Worm (Caenorhabditis elegans) whole organism, L3 larva: Measurements from ENCODE around the gene ZK809.9.

Experiments
- R02D3.7 ChIP-seq: fragments of 150-350 bp; optimal IDR thresholded peaks from 2 replicates; lab custom pipeline; 2014; ENCODE audit warnings: missing biosample characterization, missing genetic modification characterization
- ZK546.5 ChIP-seq: sonication (generic microtip); optimal IDR thresholded peaks from 2 replicates; lab custom pipeline; 2017; ENCODE audit warnings: missing biosample characterization, missing genetic modification characterization
- aly-2 ChIP-seq: fragments of 150-350 bp; optimal IDR thresholded peaks from 2 replicates; lab custom pipeline; 2014; ENCODE audit warnings: missing biosample characterization, missing genetic modification characterization
- ama-1 ChIP-seq: fragments of 150-350 bp; optimal IDR thresholded peaks from 2 replicates; lab custom pipeline; 2018
- ceh-16 ChIP-seq: sonication (generic microtip); optimal IDR thresholded peaks from 2 replicates; lab custom pipeline; 2017; ENCODE audit warnings: missing biosample characterization, missing genetic modification characterization
- ceh-28 ChIP-seq: fragments of 150-350 bp; optimal IDR thresholded peaks from 2 replicates; lab custom pipeline; 2014; ENCODE audit warnings: missing biosample characterization, missing genetic modification reagents, missing genetic modification characterization
- daf-12 ChIP-seq: fragments of 150-350 bp; optimal IDR thresholded peaks from 2 replicates; lab custom pipeline; 2014; ENCODE audit warnings: missing biosample characterization, missing genetic modification reagents, missing genetic modification characterization
- egl-5 ChIP-seq: fragments of 150-350 bp; optimal IDR thresholded peaks from 2 replicates; lab custom pipeline; 2017; ENCODE audit warnings: missing biosample characterization, missing genetic modification reagents, missing genetic modification characterization, inconsistent platforms
- elt-1 ChIP-seq: fragments of 150-350 bp; optimal IDR thresholded peaks from 2 replicates; lab custom pipeline; 2014; ENCODE audit warnings: missing biosample characterization, missing genetic modification characterization
- elt-2 ChIP-seq: sonication (generic microtip); optimal IDR thresholded peaks from 2 replicates; lab custom pipeline; 2016; ENCODE audit warnings: missing genetic modification reagents, mild to moderate bottlenecking, missing genetic modification characterization, missing compliant biosample characterization
- elt-3 ChIP-seq, 3 experiments: fragments of 150-350 bp in 1 of 3; sonication (generic microtip) in 2 of 3; optimal IDR thresholded peaks; 2 replicates in 2 of 3; 4 replicates in 1 of 3; lab custom pipeline; 2014 to 2017; ENCODE audit warnings: missing biosample characterization in 3 of 3, missing genetic modification characterization in 3 of 3
- eor-1 ChIP-seq, 2 experiments: fragments of 150-350 bp; optimal IDR thresholded peaks; 2 replicates each; lab custom pipeline; 2014 to 2018; ENCODE audit warnings: missing biosample characterization in 2 of 2, missing genetic modification characterization in 2 of 2
- fkh-10 ChIP-seq: sonication (generic microtip); optimal IDR thresholded peaks from 2 replicates; lab custom pipeline; 2017; ENCODE audit warnings: missing biosample characterization, missing genetic modification reagents, missing genetic modification characterization
- fkh-2 ChIP-seq: fragments of 150-350 bp; optimal IDR thresholded peaks from 2 replicates; lab custom pipeline; 2014; ENCODE audit warnings: missing biosample characterization, missing genetic modification reagents, missing genetic modification characterization
- fos-1 ChIP-seq: fragments of 150-350 bp; optimal IDR thresholded peaks from 2 replicates; lab custom pipeline; 2014; ENCODE audit warnings: missing biosample characterization, missing genetic modification characterization
- hmg-11 ChIP-seq: sonication (generic microtip); optimal IDR thresholded peaks from 2 replicates; lab custom pipeline; 2016; ENCODE audit warnings: missing genetic modification characterization, missing compliant biosample characterization
- lin-15B ChIP-seq: fragments of 150-350 bp; optimal IDR thresholded peaks from 2 replicates; lab custom pipeline; 2014; ENCODE audit warnings: missing biosample characterization, missing genetic modification characterization
- mdl-1 ChIP-seq: fragments of 150-350 bp; optimal IDR thresholded peaks from 2 replicates; lab custom pipeline; 2014; ENCODE audit warnings: missing biosample characterization, missing genetic modification characterization
- mml-1 ChIP-seq: fragments of 150-350 bp; sonication (generic microtip); optimal IDR thresholded peaks from 3 replicates; lab custom pipeline; 2014; ENCODE audit warnings: missing biosample characterization, missing genetic modification characterization
- nfya-1 ChIP-seq: sonication (generic microtip); optimal IDR thresholded peaks from 2 replicates; lab custom pipeline; 2017; ENCODE audit warnings: missing genetic modification characterization, mild to moderate bottlenecking, missing compliant biosample characterization, antibody characterized with exemption, moderate library complexity; ENCODE audit not compliant: insufficient read depth
- nhr-23 ChIP-seq: fragments of 150-350 bp; optimal IDR thresholded peaks from 2 replicates; lab custom pipeline; 2014; ENCODE audit warnings: missing biosample characterization, missing genetic modification reagents, missing genetic modification characterization
- nhr-237 ChIP-seq: fragments of 150-350 bp; optimal IDR thresholded peaks from 2 replicates; lab custom pipeline; 2014; ENCODE audit warnings: missing biosample characterization, missing genetic modification characterization
- nhr-25 ChIP-seq: sonication (generic microtip); optimal IDR thresholded peaks from 2 replicates; lab custom pipeline; 2017; ENCODE audit warnings: missing biosample characterization, missing genetic modification characterization
- nhr-28 ChIP-seq: fragments of 150-350 bp; optimal IDR thresholded peaks from 2 replicates; lab custom pipeline; 2014; ENCODE audit warnings: missing biosample characterization, missing genetic modification characterization
- nhr-76 ChIP-seq: fragments of 150-350 bp; sonication (generic microtip); optimal IDR thresholded peaks from 5 replicates; lab custom pipeline; 2014; ENCODE audit warnings: missing biosample characterization, missing genetic modification characterization
- nhr-77 ChIP-seq: fragments of 150-350 bp; optimal IDR thresholded peaks from 2 replicates; lab custom pipeline; 2014; ENCODE audit warnings: missing biosample characterization, missing genetic modification characterization
- pha-4 ChIP-seq: fragments of 150-350 bp; optimal IDR thresholded peaks from 2 replicates; lab custom pipeline; 2014; ENCODE audit warnings: missing biosample characterization, missing genetic modification reagents, missing genetic modification characterization
- pqm-1 ChIP-seq: fragments of 150-350 bp; optimal IDR thresholded peaks from 2 replicates; lab custom pipeline; 2017; ENCODE audit warnings: missing biosample characterization, missing genetic modification characterization, inconsistent platforms
- skn-1 ChIP-seq: fragments of 150-350 bp; optimal IDR thresholded peaks from 2 replicates; lab custom pipeline; 2014; ENCODE audit warnings: missing biosample characterization, missing genetic modification characterization
- snpc-4 ChIP-seq: fragments of 150-350 bp; optimal IDR thresholded peaks from 2 replicates; lab custom pipeline; 2014; ENCODE audit warnings: missing biosample characterization, missing genetic modification characterization
- zag-1 ChIP-seq: fragments of 150-350 bp; optimal IDR thresholded peaks from 2 replicates; lab custom pipeline; 2014; ENCODE audit warnings: missing biosample characterization, missing genetic modification characterization
- ztf-11 ChIP-seq: fragments of 150-350 bp; optimal IDR thresholded peaks from 2 replicates; lab custom pipeline; 2014; ENCODE audit warnings: missing biosample characterization, missing genetic modification characterization
- ztf-4 ChIP-seq: fragments of 150-350 bp; optimal IDR thresholded peaks from 2 replicates; lab custom pipeline; 2014; ENCODE audit warnings: missing biosample characterization, missing genetic modification characterization

The ZK809.9 gene

DNA sequence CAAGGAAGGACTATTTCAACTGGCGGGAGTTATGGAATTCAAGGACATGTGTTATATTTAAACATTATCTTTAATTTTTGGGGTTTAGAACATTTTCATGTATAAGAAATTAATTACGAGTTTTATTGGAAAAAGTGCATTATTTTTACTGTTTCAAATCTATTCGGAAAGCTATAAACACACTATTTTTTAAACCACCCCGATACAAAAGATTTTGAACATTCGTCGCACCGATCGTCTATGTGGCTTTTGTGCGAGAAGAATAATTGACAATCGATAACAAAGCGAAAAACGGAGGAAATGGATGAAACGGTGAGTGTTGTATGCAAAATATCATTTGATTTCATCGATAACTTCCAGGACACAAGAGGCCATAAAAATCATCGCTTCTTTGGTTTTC lies at the start of gene ZK809.9:
ZK809.9 (plus strand) TSS at position 301 of the 400 bp plus-strand sequence.
- TF ChIP-seq mdl-1 (tag; lab: Kevin White, UChicago) (no peak), pqm-1 (no peak), ztf-11 (tag; lab: Kevin White, UChicago) (no peak), mml-1 (no peak), aly-2 (no peak), nhr-77 (tag; lab: Kevin White, UChicago) (no peak), nhr-25 (no peak), skn-1 (tag; lab: Kevin White, UChicago) (no peak), nhr-76 (tag; lab: Kevin White, UChicago) (no peak), elt-1 (no peak), egl-5 (no peak), ZK546.5 (tag; lab: Kevin White, UChicago) (no peak), eor-1 (tag; optimal IDR thresholded peaks at IDR 0.05; lab: Kevin White, UChicago) (no peak), zag-1 (tag; lab: Kevin White, UChicago) (no peak), ztf-4 (no peak), hmg-11 (no peak), ceh-28 (tag; lab: Kevin White, UChicago) (no peak)

DNA sequence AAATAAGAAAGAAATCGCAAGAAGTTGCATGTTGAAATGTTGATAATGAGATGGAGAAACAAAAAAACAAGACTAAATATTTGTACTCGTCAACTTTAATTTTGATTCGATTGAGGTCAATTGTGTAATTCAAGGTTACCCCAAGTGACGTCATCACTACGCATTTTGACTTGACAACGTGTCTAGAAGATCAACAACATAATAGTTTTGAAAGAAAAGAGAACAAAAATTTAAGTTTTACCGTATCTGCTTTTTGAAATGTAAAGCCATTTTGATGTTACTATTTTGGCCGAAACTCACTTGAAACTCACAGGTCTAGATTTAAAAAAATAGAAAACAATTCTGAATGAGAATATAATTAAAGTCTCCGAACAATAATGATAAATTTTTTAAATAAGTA lies 44.2 kb upstream of the ZK809.9 start, which contains the start of gene dsl-5:
dsl-5 (minus strand) TSS at position 101 of the 400 bp plus-strand sequence.
- TF ChIP-seq hmg-11: no peak
- no peak for TF ChIP-seq fkh-2 (tag; lab: Kevin White, UChicago)
- peak; percentile 12 for TF ChIP-seq nhr-25
- no peak for TF ChIP-seq egl-5
- TF ChIP-seq, all 47 proteins: peak for 1

DNA sequence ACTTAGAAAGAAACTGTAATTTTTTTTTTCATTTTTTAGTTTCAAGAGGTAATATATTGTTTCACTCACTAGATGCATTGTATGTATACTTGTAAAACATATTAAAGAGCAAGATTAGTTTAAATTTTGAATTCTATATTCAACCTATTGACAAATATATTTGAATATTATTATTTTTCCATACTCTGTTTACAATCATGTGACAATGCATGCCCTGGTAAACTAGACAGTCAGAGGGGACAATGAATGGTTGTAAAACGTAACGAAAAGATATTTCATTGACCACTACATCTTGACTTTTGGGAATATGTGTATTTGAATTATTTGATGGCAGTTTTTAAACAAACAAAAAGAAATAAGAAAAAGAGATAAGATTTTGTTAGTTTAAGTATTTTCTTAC lies 42.8 kb upstream of the ZK809.9 start:
- TF ChIP-seq pqm-1 (no peak), pha-4 (peak; percentile 36), nhr-23 (tag; lab: Kevin White, UChicago) (no peak)
- TF ChIP-seq, all 47 proteins: peak for 1

DNA sequence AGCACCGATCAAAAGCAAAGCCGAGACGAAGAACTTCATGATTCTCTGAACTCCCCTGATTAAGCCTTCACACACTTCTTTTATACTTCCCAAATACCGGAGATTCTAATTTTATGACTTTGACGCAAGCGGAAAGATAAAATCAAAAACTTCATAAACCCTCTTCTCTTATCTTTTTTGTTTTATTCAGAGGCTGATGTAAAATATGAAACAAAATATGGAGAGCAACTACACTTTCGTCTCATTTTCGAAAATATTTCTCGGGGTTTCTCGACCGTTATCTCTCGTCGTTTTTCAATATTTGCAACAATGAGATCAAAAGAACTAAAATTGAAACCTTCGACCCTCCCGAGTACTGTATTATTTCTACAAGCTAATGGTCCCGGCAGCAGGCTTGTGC lies 42.0 kb upstream of the ZK809.9 start, which contains the start of gene lys-4:
lys-4 (minus strand) TSS at position 115 of the 400 bp plus-strand sequence.
- TF ChIP-seq fkh-10 (GFP tag; lab: Kevin White, UChicago) (no peak), ceh-16 (tag; lab: Kevin White, UChicago) (no peak), eor-1 (tag; optimal IDR thresholded peaks at IDR 0.05; lab: Kevin White, UChicago) (no peak), lin-15B (tag; lab: Kevin White, UChicago) (no peak), pqm-1 (peak; percentile 75), ztf-4 (no peak), elt-1 (no peak), snpc-4 (tag; lab: Kevin White, UChicago) (no peak), skn-1 (tag; lab: Kevin White, UChicago) (no peak), nhr-28 (tag; lab: Kevin White, UChicago) (no peak), elt-3 (tag; optimal IDR thresholded peaks at IDR 0.05; lab: Kevin White, UChicago) (no peak), elt-2 (tag; lab: Kevin White, UChicago) (peak; percentile 82), daf-12 (tag; lab: Kevin White, UChicago) (no peak), nfya-1 (tag; lab: Kevin White, UChicago) (no peak), ama-1 (no peak)

DNA sequence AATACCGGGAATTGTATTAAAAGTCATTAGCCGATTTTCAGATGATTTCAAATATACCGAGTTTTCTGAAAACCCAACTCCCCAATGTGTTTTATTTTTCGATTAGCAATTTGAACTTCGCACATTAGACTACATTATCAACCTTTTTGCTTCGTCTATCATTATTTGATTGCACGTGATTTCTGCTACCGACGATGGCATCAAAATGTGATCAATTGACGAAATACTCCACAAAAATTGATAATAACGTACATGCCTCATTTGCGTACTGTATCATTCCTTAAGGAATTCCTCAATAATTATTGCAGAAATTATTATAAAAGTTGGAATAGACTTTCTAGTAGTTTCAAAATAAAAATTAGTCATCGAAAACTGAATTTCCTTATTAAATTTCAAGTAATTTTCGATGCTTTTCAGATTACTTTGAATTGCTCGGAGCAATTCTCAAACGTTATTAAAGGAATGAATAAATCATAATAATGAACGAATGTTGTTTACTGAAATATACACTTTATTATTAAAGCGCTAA lies 41.3 kb upstream of the ZK809.9 start:
- TF ChIP-seq fos-1: no peak
- peak; percentile 13 for TF ChIP-seq pha-4
- no peak for TF ChIP-seq R02D3.7 (tag; lab: Kevin White, UChicago)
- no peak for TF ChIP-seq elt-3 (tag; optimal IDR thresholded peaks at IDR 0.05; lab: Kevin White, UChicago)
- peak; percentile 74 for TF ChIP-seq pqm-1
- TF ChIP-seq skn-1 (tag; lab: Kevin White, UChicago): no peak
- TF ChIP-seq elt-2 (tag; lab: Kevin White, UChicago): peak; percentile 77
- TF ChIP-seq, all 47 proteins: peak for 3

DNA sequence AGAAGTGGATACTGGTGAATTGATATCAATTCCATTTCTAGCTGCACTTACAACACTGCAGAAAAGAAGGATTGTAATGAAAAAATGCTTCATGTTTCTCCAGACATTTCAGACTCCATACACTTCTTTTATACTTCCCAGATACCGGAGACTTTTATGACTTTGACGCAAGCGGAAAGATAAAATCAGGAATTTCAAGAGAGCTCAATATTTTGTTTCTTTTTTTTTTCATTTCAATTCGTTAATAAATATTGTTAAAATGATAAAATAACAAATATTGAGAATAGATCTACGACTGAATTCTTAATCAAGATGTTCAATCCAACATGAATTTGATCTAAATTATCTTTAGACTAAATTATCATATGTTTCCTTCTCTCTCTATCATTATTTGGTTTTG lies 39.6 kb upstream of the ZK809.9 start, which contains the start of gene lys-5:
lys-5 (minus strand) TSS at position 101 of the 400 bp plus-strand sequence.
- TF ChIP-seq elt-2 (tag; lab: Kevin White, UChicago) (peak; percentile 7), nhr-237 (tag; lab: Kevin White, UChicago) (no peak)
